Worm (Caenorhabditis elegans): Measurements from ENCODE around the gene gbh-2.

- no peak for TF ChIP-seq elt-3 (tag; optimal IDR thresholded peaks at IDR 0.05)
- TF ChIP-seq elt-1 (tag; optimal IDR thresholded peaks at IDR 0.05; ENCODE audit: borderline replicate concordance, insufficient read depth) = no peak
- TF ChIP-seq unc-39 (tag; optimal IDR thresholded peaks at IDR 0.05) = no peak
- no peak for TF ChIP-seq sem-2 (GFP tag; optimal IDR thresholded peaks at IDR 0.05)
- no peak for TF ChIP-seq lin-13 (tag; optimal IDR thresholded peaks at IDR 0.05)
- TF ChIP-seq nhr-2 (tag; optimal IDR thresholded peaks at IDR 0.05) = no peak
- no peak for TF ChIP-seq lin-32 (GFP tag; optimal IDR thresholded peaks at IDR 0.05)
- no peak for TF ChIP-seq blmp-1 (tag; optimal IDR thresholded peaks at IDR 0.05)
- no peak for TF ChIP-seq snpc-4 (tag; optimal IDR thresholded peaks at IDR 0.05)
- no peak for TF ChIP-seq nhr-76 (tag; optimal IDR thresholded peaks at IDR 0.05)
- no peak for TF ChIP-seq mls-2 (tag; optimal IDR thresholded peaks at IDR 0.05)
- TF ChIP-seq ceh-43 (GFP tag; optimal IDR thresholded peaks at IDR 0.05) = no peak
- no peak for TF ChIP-seq nhr-237 (tag; optimal IDR thresholded peaks at IDR 0.05)
- no peak for TF ChIP-seq ces-1 (GFP tag; optimal IDR thresholded peaks at IDR 0.05)
These were observed 44.2 kb upstream of the gbh-2 start for ce11 chrII:8441519-8441918.
